Fruit fly (Drosophila melanogaster) whole organism, embryonic: ENCODE measurements around the gene CG12990.

Experiments
- Atf6 ChIP-seq: fragments of 200-800 bp; sonication (Bioruptor generic); IDR thresholded peaks from 2 replicates; pipeline ENCODE4 v1.3.6; 2022; ENCODE audit warnings: missing biosample characterization, missing genetic modification characterization
- CG10209 ChIP-seq: fragments of 200-800 bp; sonication (Bioruptor generic); optimal IDR thresholded peaks from 3 replicates; lab custom pipeline; 2017; ENCODE audit warnings: missing biosample characterization, mild to moderate bottlenecking, missing genetic modification characterization, missing genetic modification reagents
- CG1024 ChIP-seq: fragments of 200-800 bp; sonication (Bioruptor generic); IDR thresholded peaks from 2 replicates; pipeline ENCODE4 v1.3.6; 2022; ENCODE audit warnings: missing biosample characterization, missing genetic modification characterization
- CG10462 ChIP-seq: fragments of 200-800 bp; sonication (Bioruptor generic); optimal IDR thresholded peaks from 2 replicates; lab custom pipeline; 2016; ENCODE audit warnings: missing biosample characterization, missing genetic modification characterization
- CG10654 ChIP-seq: fragments of 200-800 bp; sonication (Bioruptor generic); optimal IDR thresholded peaks from 2 replicates; lab custom pipeline; 2016; ENCODE audit warnings: missing biosample characterization, missing genetic modification characterization
- CG11247 ChIP-seq: fragments of 200-800 bp; sonication (Bioruptor generic); IDR thresholded peaks from 2 replicates; pipeline ENCODE4 v1.3.6; 2022; ENCODE audit warnings: missing biosample characterization, missing genetic modification characterization
- CG12391 ChIP-seq: fragments of 200-800 bp; sonication (Bioruptor generic); optimal IDR thresholded peaks from 3 replicates; lab custom pipeline; 2018; ENCODE audit warnings: missing biosample characterization, mild to moderate bottlenecking, missing genetic modification characterization, moderate library complexity
- CG15514 ChIP-seq: fragments of 200-800 bp; sonication (Bioruptor generic); optimal IDR thresholded peaks from 3 replicates; lab custom pipeline; 2017; ENCODE audit warnings: missing biosample characterization, missing genetic modification characterization, mild to moderate bottlenecking, moderate library complexity, missing genetic modification reagents
- CG2712 ChIP-seq: fragments of 200-800 bp; optimal IDR thresholded peaks from 3 replicates; lab custom pipeline; 2019; ENCODE audit warnings: missing biosample characterization, mild to moderate bottlenecking, missing genetic modification characterization, moderate library complexity
- CG2889 ChIP-seq: fragments of 200-800 bp; sonication (Bioruptor generic); IDR thresholded peaks from 3 replicates; pipeline ENCODE4 v1.3.6; 2022; ENCODE audit warnings: missing biosample characterization, missing genetic modification characterization
- CG34376 ChIP-seq: fragments of 200-800 bp; sonication (Bioruptor generic); optimal IDR thresholded peaks from 2 replicates; lab custom pipeline; 2018; ENCODE audit warnings: missing biosample characterization, mild to moderate bottlenecking, missing genetic modification characterization
- CG4424 ChIP-seq: fragments of 200-800 bp; sonication (Bioruptor generic); optimal IDR thresholded peaks from 3 replicates; lab custom pipeline; 2016; ENCODE audit warnings: missing biosample characterization, missing genetic modification characterization
- CG4707 ChIP-seq: fragments of 200-800 bp; sonication (Bioruptor generic); optimal IDR thresholded peaks from 2 replicates; lab custom pipeline; 2018; ENCODE audit warnings: missing biosample characterization, mild to moderate bottlenecking, missing genetic modification characterization, moderate library complexity
- CG4730 ChIP-seq: fragments of 200-800 bp; sonication (Bioruptor generic); IDR thresholded peaks from 2 replicates; pipeline ENCODE4 v1.3.6; 2022; ENCODE audit warnings: missing biosample characterization, missing genetic modification characterization
- CG6272 ChIP-seq: fragments of 200-800 bp; sonication (Bioruptor generic); IDR thresholded peaks from 2 replicates; pipeline ENCODE4 v1.3.6; 2022; ENCODE audit warnings: missing biosample characterization, missing genetic modification characterization
- CG8765 ChIP-seq: fragments of 200-800 bp; sonication (Bioruptor generic); IDR thresholded peaks from 2 replicates; pipeline ENCODE4 v1.3.6; 2022; ENCODE audit warnings: missing biosample characterization, missing genetic modification characterization
- CG8944 ChIP-seq: fragments of 200-800 bp; sonication (Bioruptor generic); optimal IDR thresholded peaks from 3 replicates; lab custom pipeline; 2016; ENCODE audit warnings: missing biosample characterization, missing genetic modification characterization
- CG9932 ChIP-seq: fragments of 200-800 bp; sonication (Bioruptor generic); IDR thresholded peaks from 2 replicates; pipeline ENCODE4 v1.3.6; 2022; ENCODE audit warnings: missing biosample characterization, missing genetic modification characterization
- Chrac-16 ChIP-seq: fragments of 200-800 bp; sonication (Bioruptor generic); optimal IDR thresholded peaks from 3 replicates; lab custom pipeline; 2016; ENCODE audit warnings: missing biosample characterization, missing genetic modification characterization
- Dad ChIP-seq: fragments of 200-800 bp; sonication (Bioruptor generic); optimal IDR thresholded peaks from 3 replicates; lab custom pipeline; 2016; ENCODE audit warnings: missing biosample characterization, missing genetic modification characterization
- Dbx ChIP-seq: fragments of 200-800 bp; sonication (Bioruptor generic); IDR thresholded peaks from 3 replicates; pipeline ENCODE4 v1.3.6; 2022; ENCODE audit warnings: missing biosample characterization, missing genetic modification characterization
- E2f2 ChIP-seq: fragments of 200-800 bp; sonication (Bioruptor generic); IDR thresholded peaks from 2 replicates; pipeline ENCODE4 v1.3.6; 2022; ENCODE audit warnings: missing biosample characterization, missing genetic modification characterization
- ERR ChIP-seq: fragments of 200-800 bp; sonication (Bioruptor generic); optimal IDR thresholded peaks from 2 replicates; lab custom pipeline; 2016; ENCODE audit warnings: missing biosample characterization, missing genetic modification characterization
- Gug ChIP-seq: fragments of 200-800 bp; sonication (Bioruptor generic); IDR thresholded peaks from 4 replicates; pipeline ENCODE4 v1.3.6; 2022; ENCODE audit warnings: missing biosample characterization, missing genetic modification characterization
- HLH54F ChIP-seq: fragments of 200-800 bp; sonication (Bioruptor generic); optimal IDR thresholded peaks from 3 replicates; lab custom pipeline; 2016; ENCODE audit warnings: missing biosample characterization, missing genetic modification characterization
- Ptx1 ChIP-seq: fragments of 200-800 bp; sonication (Bioruptor generic); IDR thresholded peaks from 2 replicates; pipeline ENCODE4 v1.3.6; 2022; ENCODE audit warnings: missing biosample characterization, missing genetic modification characterization
- Vsx1 ChIP-seq: fragments of 200-800 bp; sonication (Bioruptor generic); optimal IDR thresholded peaks from 2 replicates; lab custom pipeline; 2017; ENCODE audit warnings: missing biosample characterization, mild to moderate bottlenecking, missing genetic modification characterization, missing genetic modification reagents
- ac ChIP-seq: fragments of 200-800 bp; sonication (Bioruptor generic); optimal IDR thresholded peaks from 3 replicates; lab custom pipeline; 2017; ENCODE audit warnings: missing biosample characterization, mild to moderate bottlenecking, missing genetic modification characterization
- aop ChIP-seq: fragments of 200-800 bp; sonication (Bioruptor generic); IDR thresholded peaks from 2 replicates; pipeline ENCODE4 v1.3.6; 2022; ENCODE audit warnings: missing biosample characterization, missing genetic modification characterization
- bbx ChIP-seq: fragments of 200-800 bp; sonication (Bioruptor generic); IDR thresholded peaks from 2 replicates; pipeline ENCODE4 v1.3.6; 2022; ENCODE audit warnings: missing biosample characterization, missing genetic modification characterization; ENCODE audit not compliant: partially characterized antibody
- caup ChIP-seq: fragments of 200-800 bp; sonication (Bioruptor generic); optimal IDR thresholded peaks from 3 replicates; lab custom pipeline; 2017; ENCODE audit warnings: missing biosample characterization, mild to moderate bottlenecking, missing genetic modification characterization, moderate library complexity; ENCODE audit not compliant: severe bottlenecking
- chm ChIP-seq: fragments of 200-800 bp; sonication (Bioruptor generic); IDR thresholded peaks from 2 replicates; pipeline ENCODE4 v1.3.6; 2022; ENCODE audit warnings: missing biosample characterization, missing genetic modification characterization
- chn ChIP-seq: fragments of 200-800 bp; sonication (Bioruptor generic); optimal IDR thresholded peaks from 2 replicates; lab custom pipeline; 2016; ENCODE audit warnings: missing biosample characterization, missing genetic modification characterization
- ci ChIP-seq: fragments of 200-800 bp; sonication (Bioruptor generic); IDR thresholded peaks from 3 replicates; pipeline ENCODE4 v1.3.6; 2022; ENCODE audit warnings: missing biosample characterization, missing genetic modification characterization
- dysf ChIP-seq: fragments of 200-800 bp; sonication (Bioruptor generic); IDR thresholded peaks from 3 replicates; pipeline ENCODE4 v1.3.6; 2022; ENCODE audit warnings: missing biosample characterization, missing genetic modification characterization
- fd3F ChIP-seq: fragments of 200-800 bp; sonication (Bioruptor generic); optimal IDR thresholded peaks from 2 replicates; lab custom pipeline; 2018; ENCODE audit warnings: missing biosample characterization, mild to moderate bottlenecking, missing genetic modification characterization, moderate library complexity
- hth ChIP-seq: fragments of >200 bp; optimal IDR thresholded peaks from 2 replicates; lab custom pipeline; 2017; ENCODE audit warnings: inconsistent platforms
- jumu ChIP-seq: fragments of 200-800 bp; sonication (Bioruptor generic); optimal IDR thresholded peaks from 3 replicates; lab custom pipeline; 2016; ENCODE audit warnings: missing biosample characterization, missing genetic modification characterization
- kay ChIP-seq: fragments of 200-800 bp; sonication (Bioruptor generic); optimal IDR thresholded peaks from 2 replicates; lab custom pipeline; 2016; ENCODE audit warnings: missing biosample characterization, missing genetic modification characterization
- klu ChIP-seq: fragments of 200-800 bp; sonication (Bioruptor generic); IDR thresholded peaks from 2 replicates; pipeline ENCODE4 v1.3.6; 2022; ENCODE audit warnings: missing biosample characterization, missing genetic modification characterization
- lola ChIP-seq, 3 experiments: fragments of >200 bp in 2 of 3; fragments of 200-800 bp in 1 of 3; sonication (Bioruptor generic) in 1 of 3; optimal IDR thresholded peaks; 2 replicates each; lab custom pipeline; 2017 to 2019; ENCODE audit warnings: missing biosample characterization in 3 of 3, missing genetic modification characterization in 3 of 3, mild to moderate bottlenecking in 1 of 3, moderate library complexity in 1 of 3
- lov ChIP-seq, 2 experiments: fragments of 200-800 bp in 1 of 2; fragments of >200 bp in 1 of 2; sonication (Bioruptor generic) in 1 of 2; IDR thresholded peaks in 1 of 2; optimal IDR thresholded peaks in 1 of 2; 2 replicates in 1 of 2; 3 replicates in 1 of 2; pipeline versions ENCODE4 v1.3.6 to Lab custom; 2017 to 2022; ENCODE audit warnings: missing biosample characterization in 1 of 2, missing genetic modification characterization in 1 of 2
- mam ChIP-seq: fragments of 200-800 bp; sonication (Bioruptor generic); optimal IDR thresholded peaks from 3 replicates; lab custom pipeline; 2016; ENCODE audit warnings: missing biosample characterization, missing genetic modification characterization
- mirr ChIP-seq: fragments of 200-800 bp; sonication (Bioruptor generic); optimal IDR thresholded peaks from 3 replicates; lab custom pipeline; 2018; ENCODE audit warnings: missing biosample characterization, mild to moderate bottlenecking, missing genetic modification characterization
- nau ChIP-seq: fragments of 200-800 bp; sonication (Bioruptor generic); optimal IDR thresholded peaks from 3 replicates; lab custom pipeline; 2017; ENCODE audit warnings: missing biosample characterization, mild to moderate bottlenecking, missing genetic modification characterization, missing genetic modification reagents
- org-1 ChIP-seq: fragments of 200-800 bp; sonication (Bioruptor generic); optimal IDR thresholded peaks from 2 replicates; lab custom pipeline; 2017; ENCODE audit warnings: missing biosample characterization, missing genetic modification characterization
- peb ChIP-seq: fragments of 200-800 bp; sonication (Bioruptor generic); IDR thresholded peaks from 2 replicates; pipeline ENCODE4 v1.3.6; 2022; ENCODE audit warnings: missing biosample characterization, missing genetic modification characterization
- pho ChIP-seq: fragments of 200-800 bp; sonication (Bioruptor generic); optimal IDR thresholded peaks from 2 replicates; lab custom pipeline; 2016; ENCODE audit warnings: missing biosample characterization, missing genetic modification characterization
- sr ChIP-seq: fragments of 200-800 bp; sonication (Bioruptor generic); IDR thresholded peaks from 3 replicates; pipeline ENCODE4 v1.3.6; 2022; ENCODE audit warnings: missing biosample characterization, missing genetic modification characterization
- trem ChIP-seq: fragments of 200-800 bp; optimal IDR thresholded peaks from 3 replicates; lab custom pipeline; 2019; ENCODE audit warnings: missing biosample characterization, mild to moderate bottlenecking, missing genetic modification characterization, moderate library complexity
- tx ChIP-seq: fragments of 200-800 bp; sonication (Bioruptor generic); optimal IDR thresholded peaks from 2 replicates; lab custom pipeline; 2016; ENCODE audit warnings: missing biosample characterization, missing genetic modification characterization
- vnd ChIP-seq: fragments of 200-800 bp; sonication (Bioruptor generic); IDR thresholded peaks from 3 replicates; pipeline ENCODE4 v1.3.6; 2022; ENCODE audit warnings: missing biosample characterization, missing genetic modification characterization; ENCODE audit not compliant: partially characterized antibody
- vvl ChIP-seq: fragments of 200-800 bp; sonication (Bioruptor generic); IDR thresholded peaks from 2 replicates; pipeline ENCODE4 v1.3.6; 2022; ENCODE audit warnings: missing biosample characterization, missing genetic modification characterization

CG12990 gene

DNA sequence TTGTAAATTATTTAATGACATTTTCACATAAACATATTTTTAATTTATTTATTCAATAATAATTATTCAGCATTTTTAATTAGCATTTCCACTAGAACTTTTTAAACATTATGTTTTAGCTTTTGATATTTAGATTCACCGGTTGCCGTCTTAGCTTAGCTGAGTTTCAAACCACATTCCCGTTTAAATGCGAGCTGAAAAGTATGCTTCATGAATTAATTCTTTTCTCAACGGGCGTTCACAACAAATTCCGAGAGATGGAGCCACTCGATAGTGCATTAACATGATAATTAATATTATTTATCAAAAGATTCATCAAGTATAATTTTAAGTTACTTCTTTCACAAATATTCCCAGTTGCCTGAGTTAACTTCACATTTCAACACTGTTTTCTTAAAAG lies 24.0 kb upstream of the CG12990 start (continued):
- TF ChIP-seq hth (lab: Kevin White, UChicago) (no peak), E2f2 (GFP tag; lab: Robert Waterston, UW) (no peak), bbx (GFP tag; lab: Robert Waterston, UW) (no peak), peb (GFP tag; lab: Robert Waterston, UW) (no peak), kay (GFP tag; lab: Kevin White, UChicago) (no peak), vvl (peak; percentile 38; the same call in 1 of the 2 replicates), Vsx1 (GFP tag; lab: Kevin White, UChicago) (peak; percentile 37), CG9932 (no peak), CG8765 (GFP tag; lab: Robert Waterston, UW) (no peak), CG10462 (GFP tag; lab: Kevin White, UChicago) (no peak), mam (GFP tag; lab: Kevin White, UChicago) (no peak), jumu (GFP tag; lab: Kevin White, UChicago) (no peak), CG4730 (GFP tag; lab: Robert Waterston, UW) (no peak), klu (GFP tag; lab: Robert Waterston, UW) (no peak), CG15514 (GFP tag; lab: Kevin White, UChicago) (no peak), pho (GFP tag; lab: Kevin White, UChicago) (no peak), CG2889 (GFP tag; lab: Robert Waterston, UW) (no peak), Ptx1 (no peak), trem (tag; lab: Kevin White, UChicago) (no peak), org-1 (no peak), Gug (GFP tag; lab: Robert Waterston, UW) (no peak), CG10209 (GFP tag; lab: Kevin White, UChicago) (no peak), ac (no peak), nau (GFP tag; lab: Kevin White, UChicago) (no peak), fd3F (GFP tag; lab: Kevin White, UChicago) (no peak), vnd (GFP tag; lab: Robert Waterston, UW) (no peak), dysf (GFP tag; lab: Robert Waterston, UW) (no peak), CG12391 (tag; lab: Kevin White, UChicago) (no peak), Atf6 (GFP tag; lab: Robert Waterston, UW) (no peak), CG4424 (no peak), sr (GFP tag; lab: Robert Waterston, UW) (no peak), aop (GFP tag; lab: Robert Waterston, UW) (no peak), Dbx (GFP tag; lab: Robert Waterston, UW) (no peak), chm (GFP tag; lab: Robert Waterston, UW) (no peak), lov (optimal IDR thresholded peaks at IDR 0.05; lab: Kevin White, UChicago) (no peak), lov (GFP tag; IDR thresholded peaks at IDR 0.05; lab: Robert Waterston, UW) (no peak), CG6272 (GFP tag; lab: Robert Waterston, UW) (no peak), chn (GFP tag; lab: Kevin White, UChicago) (no peak), CG10654 (no peak), ERR (GFP tag; lab: Kevin White, UChicago) (no peak), Dad (GFP tag; lab: Kevin White, UChicago) (no peak), caup (GFP tag; lab: Kevin White, UChicago) (no peak), CG8944 (no peak), CG34376 (no peak), CG1024 (GFP tag; lab: Robert Waterston, UW) (no peak), ci (GFP tag; lab: Robert Waterston, UW) (no peak), CG11247 (no peak), lola (GFP tag; optimal IDR thresholded peaks at IDR 0.05; lab: Kevin White, UChicago) (no peak), CG2712 (peak; percentile 4), mirr (GFP tag; lab: Kevin White, UChicago) (no peak), Chrac-16 (GFP tag; lab: Kevin White, UChicago) (no peak), CG4707 (GFP tag; lab: Kevin White, UChicago) (no peak), tx (GFP tag; lab: Kevin White, UChicago) (no peak), HLH54F (GFP tag; lab: Kevin White, UChicago) (no peak)
